Worm (Caenorhabditis elegans): Measurements from ENCODE around the gene nep-25.
A peak's percentile ranks its signal among the peaks of the same experiment; 100 is the strongest.

The nep-25 gene

ce11 chrII:5844694-5845129 is 2.7 kb downstream of the nep-25 start (continued):
- TF ChIP-seq zfp-3 (GFP tag; conservative IDR thresholded peaks at IDR 0.05), result peak; percentile 96
- peak; percentile 97 for TF ChIP-seq F49E8.2 (tag; optimal IDR thresholded peaks at IDR 0.05; ENCODE audit: borderline replicate concordance)
- TF ChIP-seq set-16 (GFP tag; IDR thresholded peaks at IDR 0.05), result peak; percentile 83
- TF ChIP-seq hlh-11 (tag; optimal IDR thresholded peaks at IDR 0.05), result peak; percentile 99
- peak; percentile 89 for TF ChIP-seq cey-2 (tag; optimal IDR thresholded peaks at IDR 0.05; ENCODE audit: borderline replicate concordance, insufficient read depth)
- TF ChIP-seq nhr-102 (tag; optimal IDR thresholded peaks at IDR 0.05), result peak; percentile 98
- TF ChIP-seq pqm-1 (tag; optimal IDR thresholded peaks at IDR 0.05), result peak; percentile 53
- TF ChIP-seq ceh-62 (tag; optimal IDR thresholded peaks at IDR 0.05), result peak; percentile 44
- peak; percentile 99 for TF ChIP-seq egl-43 (GFP tag; IDR thresholded peaks at IDR 0.05)
- TF ChIP-seq fkh-10 (GFP tag; optimal IDR thresholded peaks at IDR 0.05), result peak; percentile 100
- no peak for TF ChIP-seq aly-2 (tag; optimal IDR thresholded peaks at IDR 0.05)
- TF ChIP-seq lim-7 (GFP tag; IDR thresholded peaks at IDR 0.05), result peak; percentile 76
- TF ChIP-seq lsy-2 (tag; optimal IDR thresholded peaks at IDR 0.05), result peak; percentile 94 to 97
- peak; percentile 100 for TF ChIP-seq aha-1 (tag)
- peak; percentile 78 for TF ChIP-seq F44E2.7 (GFP tag; IDR thresholded peaks at IDR 0.05)
- TF ChIP-seq ces-1 (GFP tag; optimal IDR thresholded peaks at IDR 0.05), result peak; percentile 94
- 0 out of 2 replicates have a peak, but pooled peaks have one; percentile 34 for TF ChIP-seq F26F4.8 (GFP tag; conservative IDR thresholded peaks at IDR 0.05)
- peak; percentile 78 for TF ChIP-seq ZK337.2 (GFP tag; IDR thresholded peaks at IDR 0.05)
- TF ChIP-seq mxl-2 (GFP tag; conservative IDR thresholded peaks at IDR 0.05), result peak; percentile 86
- peak; percentile 99 for TF ChIP-seq rbr-2 (tag; optimal IDR thresholded peaks at IDR 0.05)
- TF ChIP-seq ZK546.5 (tag; optimal IDR thresholded peaks at IDR 0.05), result peak; percentile 58 to 72

DNA sequence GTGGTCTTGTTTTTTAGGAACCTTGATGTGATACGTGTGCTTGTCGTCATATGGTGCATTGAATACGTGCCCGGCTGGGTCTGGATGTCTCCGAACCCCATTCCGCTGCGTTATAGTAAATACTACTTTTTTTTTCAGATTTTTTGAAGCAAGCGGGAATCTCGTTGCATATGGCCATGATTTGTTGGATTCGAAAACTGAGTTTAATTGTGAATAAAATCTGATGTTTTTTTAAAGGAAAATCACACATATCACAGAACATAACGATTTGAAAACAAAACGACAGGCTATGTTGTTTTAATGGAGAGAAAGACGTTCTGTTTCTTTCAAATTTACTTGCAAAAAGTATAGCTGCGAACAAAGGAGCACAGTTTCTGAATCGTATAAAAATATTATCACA is 3.4 kb downstream of the nep-25 start, which contains the start of the genes ZK1248.17 and H41C03.3:
TSS of gene ZK1248.17 (minus strand) at position 101 of the 400 bp plus-strand sequence.
TSS of gene H41C03.3 (plus strand) at position 337 of the 400 bp plus-strand sequence.
- TF ChIP-seq mep-1 (tag; optimal IDR thresholded peaks at IDR 0.05), result no peak
- TF ChIP-seq daf-8 (GFP tag; IDR thresholded peaks at IDR 0.05), result no peak
- no peak for TF ChIP-seq nhr-48 (tag; optimal IDR thresholded peaks at IDR 0.05)

DNA sequence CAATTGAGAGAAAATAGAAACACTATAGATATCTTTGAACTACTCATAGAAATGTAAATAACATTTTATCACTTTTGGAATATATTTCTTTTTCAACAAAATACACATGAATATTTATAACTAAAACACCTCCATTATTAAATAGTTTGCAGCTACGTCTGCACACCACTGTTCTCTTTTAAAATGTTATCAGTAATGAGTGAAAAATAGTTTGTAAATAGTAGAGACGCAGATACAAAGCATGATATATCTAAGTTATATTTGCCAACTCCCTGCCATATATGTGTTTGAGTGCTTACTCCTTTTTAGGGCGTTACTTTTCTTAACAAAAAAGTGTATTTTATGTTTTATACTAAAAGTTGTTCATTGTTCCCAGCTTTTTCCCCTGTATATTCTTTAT is 4.1 kb downstream of the nep-25 start:
- TF ChIP-seq nhr-28 (tag; optimal IDR thresholded peaks at IDR 0.05) (peak; percentile 72), arid-1 (GFP tag; conservative IDR thresholded peaks at IDR 0.05) (no peak), Y105C5A.15 (GFP tag; IDR thresholded peaks at IDR 0.05) (no peak), pqm-1 (tag; optimal IDR thresholded peaks at IDR 0.05) (peak; percentile 12), lin-15B (tag; optimal IDR thresholded peaks at IDR 0.05) (no peak), dve-1 (tag; optimal IDR thresholded peaks at IDR 0.05; ENCODE audit: insufficient read depth) (peak; percentile 34)

ce11 chrII:5852007-5852406 is 10.0 kb downstream of the nep-25 start, which contains the start of gene H41C03.2:
Gene H41C03.2, minus strand, starts transcription at chrII:5852107.
- TF ChIP-seq nhr-48 (tag; optimal IDR thresholded peaks at IDR 0.05), result no peak
- peak in 1 of 2 experiments; percentile 75 for TF ChIP-seq unc-62 (GFP tag; optimal IDR thresholded peaks at IDR 0.05 in 1 of 2)
- no peak for TF ChIP-seq unc-62 (tag; optimal IDR thresholded peaks at IDR 0.05)
- no peak for TF ChIP-seq daf-12 (tag; optimal IDR thresholded peaks at IDR 0.05)
- TF ChIP-seq saeg-2 (GFP tag; IDR thresholded peaks at IDR 0.05), result no peak

DNA sequence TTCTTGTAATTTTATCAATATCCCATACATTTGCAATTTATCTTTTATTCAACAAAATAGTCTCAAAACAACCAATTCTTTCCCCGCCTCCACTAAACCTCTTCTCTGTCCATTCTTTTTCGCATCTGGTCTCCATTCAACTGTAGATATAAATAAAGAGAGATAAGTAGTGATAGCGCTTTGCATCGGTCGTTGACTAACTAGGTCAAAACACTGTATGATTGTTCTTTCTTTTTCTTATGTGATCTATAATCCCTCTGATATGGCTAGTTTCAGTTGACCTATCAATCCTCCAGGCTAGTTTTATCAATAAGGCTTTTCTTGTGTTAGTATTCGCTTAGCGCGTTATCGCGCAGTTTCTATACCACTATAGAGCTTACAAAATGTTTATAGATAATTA is 11.2 kb downstream of the nep-25 start:
- TF ChIP-seq daf-8 (GFP tag; IDR thresholded peaks at IDR 0.05) (no peak), nhr-28 (tag; optimal IDR thresholded peaks at IDR 0.05) (peak; percentile 62)
